Fruit fly (Drosophila melanogaster): Measurements from ENCODE around the gene rept.

rept gene

dm6 chr3L:19254715-19255428, at the start of gene rept, which contains the start of gene mRpL21 (continued):
- peak; percentile 60 for TF ChIP-seq sob (GFP tag; IDR thresholded peaks at IDR 0.05)
- peak; percentile 95 for TF ChIP-seq CG10267 (tag; optimal IDR thresholded peaks at IDR 0.05)
- no peak for TF ChIP-seq CG8765 (GFP tag; IDR thresholded peaks at IDR 0.05)
- peak; percentile 28 for TF ChIP-seq Atf-2 (GFP tag; optimal IDR thresholded peaks at IDR 0.05)
- peak; percentile 69 for TF ChIP-seq Hsf (GFP tag; optimal IDR thresholded peaks at IDR 0.05)
- no peak for TF ChIP-seq pros (GFP tag; optimal IDR thresholded peaks at IDR 0.05)
- no peak for TF ChIP-seq CG2889 (GFP tag; IDR thresholded peaks at IDR 0.05)
- peak; percentile 30; the same call in 1 of the 2 replicates for TF ChIP-seq lmd (GFP tag; IDR thresholded peaks at IDR 0.05)
- TF ChIP-seq ewg (GFP tag; optimal IDR thresholded peaks at IDR 0.05), result peak; percentile 79
- peak; percentile 63 for TF ChIP-seq pho (GFP tag; optimal IDR thresholded peaks at IDR 0.05)
- peak; percentile 32 for TF ChIP-seq fd3F (GFP tag; optimal IDR thresholded peaks at IDR 0.05)
- no peak for TF ChIP-seq CG30431 (GFP tag; optimal IDR thresholded peaks at IDR 0.05)
- no peak for TF ChIP-seq slp2 (GFP tag; optimal IDR thresholded peaks at IDR 0.05)
- TF ChIP-seq CG6689 (GFP tag; IDR thresholded peaks at IDR 0.05), result 0 out of 2 replicates have a peak, but pooled peaks have one; percentile 16
- TF ChIP-seq CG12104 (GFP tag; optimal IDR thresholded peaks at IDR 0.05), result no peak
- TF ChIP-seq dysf (GFP tag; IDR thresholded peaks at IDR 0.05), result peak; percentile 45; the same call in 2 of the 3 replicates
- TF ChIP-seq CoRest (tag; optimal IDR thresholded peaks at IDR 0.05), result peak; percentile 57
- peak; percentile 96 for TF ChIP-seq Sry-β (GFP tag; optimal IDR thresholded peaks at IDR 0.05)
- no peak for TF ChIP-seq ab (GFP tag; optimal IDR thresholded peaks at IDR 0.05)
- TF ChIP-seq amos (GFP tag; IDR thresholded peaks at IDR 0.05; ENCODE audit: partially characterized antibody), result no peak
- TF ChIP-seq CG9727 (GFP tag; optimal IDR thresholded peaks at IDR 0.05), result peak; percentile 46
- peak; percentile 67 for TF ChIP-seq NfI (GFP tag; optimal IDR thresholded peaks at IDR 0.05)
- peak; percentile 38 for TF ChIP-seq CG4282 (GFP tag; optimal IDR thresholded peaks at IDR 0.05)
- 0 out of 3 replicates have a peak, but pooled peaks have one; percentile 13 for TF ChIP-seq Aef1 (GFP tag; IDR thresholded peaks at IDR 0.05)
- TF ChIP-seq cwo (GFP tag; optimal IDR thresholded peaks at IDR 0.05), result peak; percentile 45
- peak; percentile 47 for TF ChIP-seq CG13296 (GFP tag; optimal IDR thresholded peaks at IDR 0.05)
- TF ChIP-seq CG13894 (tag; optimal IDR thresholded peaks at IDR 0.05), result peak; percentile 5
- peak; percentile 12 for TF ChIP-seq CG11723 (GFP tag; optimal IDR thresholded peaks at IDR 0.05)
- peak; percentile 98 for TF ChIP-seq Max (GFP tag; optimal IDR thresholded peaks at IDR 0.05)
- TF ChIP-seq CG1647 (GFP tag; optimal IDR thresholded peaks at IDR 0.05), result peak; percentile 13
- TF ChIP-seq BtbVII (GFP tag; optimal IDR thresholded peaks at IDR 0.05), result peak; percentile 7
- TF ChIP-seq CG31224 (GFP tag; IDR thresholded peaks at IDR 0.05), result peak; percentile 34; the same call in 1 of the 2 replicates
- peak; percentile 67 for TF ChIP-seq CG9797 (GFP tag; optimal IDR thresholded peaks at IDR 0.05)
- TF ChIP-seq danr (GFP tag; IDR thresholded peaks at IDR 0.05), result no peak
- no peak for TF ChIP-seq CG2129 (GFP tag; IDR thresholded peaks at IDR 0.05; ENCODE audit: partially characterized antibody)
- TF ChIP-seq CG18476 (GFP tag; optimal IDR thresholded peaks at IDR 0.05), result peak; percentile 23
- TF ChIP-seq stc (GFP tag; IDR thresholded peaks at IDR 0.05), result 0 out of 2 replicates have a peak, but pooled peaks have one; percentile 6
- peak; percentile 60 for TF ChIP-seq her (GFP tag; optimal IDR thresholded peaks at IDR 0.05)
- TF ChIP-seq zen (tag; optimal IDR thresholded peaks at IDR 0.05), result peak; percentile 45
- no peak for TF ChIP-seq Dfd (GFP tag; optimal IDR thresholded peaks at IDR 0.05)
- peak; percentile 94 for TF ChIP-seq Ets65A (GFP tag)
- TF ChIP-seq Lpt (GFP tag; optimal IDR thresholded peaks at IDR 0.05), result no peak
- peak; percentile 42 for TF ChIP-seq CG32532 (GFP tag; IDR thresholded peaks at IDR 0.05)
- TF ChIP-seq zfh1 (GFP tag; IDR thresholded peaks at IDR 0.05), result no peak
- peak; percentile 37 for TF ChIP-seq CG10543 (GFP tag; optimal IDR thresholded peaks at IDR 0.05)
- TF ChIP-seq CG14441 (GFP tag; IDR thresholded peaks at IDR 0.05), result peak; percentile 24; the same call in 1 of the 2 replicates
- peak; percentile 31 for TF ChIP-seq repo (GFP tag; optimal IDR thresholded peaks at IDR 0.05)
- TF ChIP-seq usp (GFP tag; optimal IDR thresholded peaks at IDR 0.05), result no peak
- peak; percentile 16 for TF ChIP-seq Antp (GFP tag; optimal IDR thresholded peaks at IDR 0.05)
- TF ChIP-seq nerfin-2 (GFP tag; IDR thresholded peaks at IDR 0.05; ENCODE audit: partially characterized antibody), result no peak

Data from whole organism, embryonic.